Worm (Caenorhabditis elegans): ENCODE data around the gene K04H4.5.
A peak's percentile ranks its signal among the peaks of the same experiment; 100 is the strongest.

The K04H4.5 gene

ce11 chrIII:9408304-9408703 is 49.1 kb downstream of the K04H4.5 start:
- TF ChIP-seq lin-15B (tag; optimal IDR thresholded peaks at IDR 0.05) (peak; percentile 24), snpc-4 (tag; optimal IDR thresholded peaks at IDR 0.05) (peak; percentile 90)

Data from whole organism, L3 larva.